Worm (Caenorhabditis elegans) whole organism, mixed stage, embryonic: ENCODE data around the gene Y57G11C.8.
"Not testable (repeated sequence)": the region's sequence is repeated elsewhere in the genome, so short reads cannot be mapped to it uniquely, and the experiment has no call there.

Experiments
- M03D4.4 ChIP-seq: sonication (generic microtip); optimal IDR thresholded peaks from 2 replicates; lab custom pipeline; 2017; ENCODE audit warnings: mild to moderate bottlenecking, missing genetic modification characterization, missing compliant biosample characterization
- bed-3 ChIP-seq: fragments of 200-800 bp; sonication (Bioruptor generic); optimal IDR thresholded peaks from 3 replicates; lab custom pipeline; 2018; ENCODE audit warnings: mild to moderate bottlenecking, missing genetic modification characterization, moderate library complexity, missing compliant biosample characterization
- blmp-1 ChIP-seq: fragments of 150-350 bp; optimal IDR thresholded peaks from 2 replicates; lab custom pipeline; 2014; ENCODE audit warnings: missing biosample characterization, missing genetic modification characterization
- ceh-39 ChIP-seq: fragments of 150-350 bp; optimal IDR thresholded peaks from 2 replicates; lab custom pipeline; 2014; ENCODE audit warnings: missing biosample characterization, missing genetic modification characterization
- ceh-43 ChIP-seq: fragments of 200-800 bp; sonication (Bioruptor generic); optimal IDR thresholded peaks from 2 replicates; lab custom pipeline; 2018; ENCODE audit warnings: mild to moderate bottlenecking, missing genetic modification characterization, moderate library complexity, missing compliant biosample characterization
- ces-1 ChIP-seq: fragments of 150-350 bp; optimal IDR thresholded peaks from 2 replicates; lab custom pipeline; 2014; ENCODE audit warnings: missing biosample characterization, missing genetic modification reagents, missing genetic modification characterization
- cnd-1 ChIP-seq: fragments of 200-800 bp; sonication (Bioruptor generic); optimal IDR thresholded peaks from 2 replicates; lab custom pipeline; 2018; ENCODE audit warnings: mild to moderate bottlenecking, missing genetic modification characterization, missing compliant biosample characterization
- drap-1 ChIP-seq: fragments of 200-800 bp; sonication (Bioruptor generic); optimal IDR thresholded peaks from 3 replicates; lab custom pipeline; 2018; ENCODE audit warnings: mild to moderate bottlenecking, missing genetic modification characterization, missing compliant biosample characterization
- elt-1 ChIP-seq: sonication (generic microtip); optimal IDR thresholded peaks from 2 replicates; lab custom pipeline; 2017; ENCODE audit warnings: missing genetic modification characterization, mild to moderate bottlenecking, missing compliant biosample characterization, antibody characterized with exemption, moderate library complexity, borderline replicate concordance; ENCODE audit not compliant: insufficient read depth
- elt-3 ChIP-seq: fragments of 150-350 bp; optimal IDR thresholded peaks from 2 replicates; lab custom pipeline; 2014; ENCODE audit warnings: missing biosample characterization, missing genetic modification characterization
- flh-1 ChIP-seq: fragments of 200-800 bp; sonication (Bioruptor generic); optimal IDR thresholded peaks from 2 replicates; lab custom pipeline; 2018; ENCODE audit warnings: mild to moderate bottlenecking, missing genetic modification characterization, moderate library complexity, missing compliant biosample characterization
- ham-2 ChIP-seq: fragments of 200-800 bp; sonication (Bioruptor generic); optimal IDR thresholded peaks from 2 replicates; lab custom pipeline; 2018; ENCODE audit warnings: mild to moderate bottlenecking, missing genetic modification characterization, missing compliant biosample characterization
- lin-13 ChIP-seq: fragments of 150-350 bp; optimal IDR thresholded peaks from 2 replicates; lab custom pipeline; 2014; ENCODE audit warnings: missing biosample characterization, missing genetic modification characterization
- lsy-2 ChIP-seq: fragments of 150-350 bp; optimal IDR thresholded peaks from 2 replicates; lab custom pipeline; 2014; ENCODE audit warnings: missing biosample characterization, missing genetic modification characterization
- mab-5 ChIP-seq: fragments of 150-350 bp; optimal IDR thresholded peaks from 2 replicates; lab custom pipeline; 2014; ENCODE audit warnings: missing biosample characterization, missing genetic modification characterization
- mep-1 ChIP-seq: fragments of 150-350 bp; optimal IDR thresholded peaks from 2 replicates; lab custom pipeline; 2017; ENCODE audit warnings: missing biosample characterization, missing genetic modification reagents, missing genetic modification characterization, inconsistent platforms
- mls-2 ChIP-seq: sonication (generic microtip); optimal IDR thresholded peaks from 2 replicates; lab custom pipeline; 2016; ENCODE audit warnings: mild to moderate bottlenecking, missing genetic modification characterization, moderate library complexity, missing compliant biosample characterization
- nhr-12 ChIP-seq: fragments of 150-350 bp; optimal IDR thresholded peaks from 2 replicates; lab custom pipeline; 2014; ENCODE audit warnings: missing biosample characterization, missing genetic modification characterization
- nhr-2 ChIP-seq: fragments of 150-350 bp; optimal IDR thresholded peaks from 2 replicates; lab custom pipeline; 2014; ENCODE audit warnings: missing biosample characterization, missing genetic modification characterization
- nhr-237 ChIP-seq: fragments of 150-350 bp; optimal IDR thresholded peaks from 2 replicates; lab custom pipeline; 2014; ENCODE audit warnings: missing biosample characterization, missing genetic modification characterization
- nhr-28 ChIP-seq: fragments of 150-350 bp; optimal IDR thresholded peaks from 2 replicates; lab custom pipeline; 2014; ENCODE audit warnings: missing biosample characterization, missing genetic modification characterization
- nhr-76 ChIP-seq: sonication (generic microtip); optimal IDR thresholded peaks from 2 replicates; lab custom pipeline; 2017; ENCODE audit warnings: missing biosample characterization, missing genetic modification characterization
- sem-2 ChIP-seq: fragments of 200-800 bp; sonication (Bioruptor generic); optimal IDR thresholded peaks from 2 replicates; lab custom pipeline; 2018; ENCODE audit warnings: mild to moderate bottlenecking, missing genetic modification characterization, missing compliant biosample characterization
- sptf-1 ChIP-seq: sonication (generic microtip); optimal IDR thresholded peaks from 2 replicates; lab custom pipeline; 2017; ENCODE audit warnings: mild to moderate bottlenecking, missing genetic modification characterization, moderate library complexity, missing compliant biosample characterization
- tbx-8 ChIP-seq: fragments of 200-800 bp; sonication (Bioruptor generic); optimal IDR thresholded peaks from 2 replicates; lab custom pipeline; 2018; ENCODE audit warnings: mild to moderate bottlenecking, missing genetic modification characterization, moderate library complexity, missing compliant biosample characterization
- unc-120 ChIP-seq: sonication (generic microtip); optimal IDR thresholded peaks from 2 replicates; lab custom pipeline; 2017; ENCODE audit warnings: missing genetic modification characterization, missing compliant biosample characterization; ENCODE audit not compliant: poor library complexity, severe bottlenecking
- unc-39 ChIP-seq: fragments of 150-350 bp; optimal IDR thresholded peaks from 2 replicates; lab custom pipeline; 2014; ENCODE audit warnings: missing biosample characterization, missing genetic modification characterization
- zip-8 ChIP-seq: fragments of 150-350 bp; optimal IDR thresholded peaks from 2 replicates; lab custom pipeline; 2014; ENCODE audit warnings: missing biosample characterization, missing genetic modification characterization
- ztf-11 ChIP-seq: fragments of 150-350 bp; optimal IDR thresholded peaks from 2 replicates; lab custom pipeline; 2014; ENCODE audit warnings: missing biosample characterization, missing genetic modification characterization

The Y57G11C.8 gene

DNA sequence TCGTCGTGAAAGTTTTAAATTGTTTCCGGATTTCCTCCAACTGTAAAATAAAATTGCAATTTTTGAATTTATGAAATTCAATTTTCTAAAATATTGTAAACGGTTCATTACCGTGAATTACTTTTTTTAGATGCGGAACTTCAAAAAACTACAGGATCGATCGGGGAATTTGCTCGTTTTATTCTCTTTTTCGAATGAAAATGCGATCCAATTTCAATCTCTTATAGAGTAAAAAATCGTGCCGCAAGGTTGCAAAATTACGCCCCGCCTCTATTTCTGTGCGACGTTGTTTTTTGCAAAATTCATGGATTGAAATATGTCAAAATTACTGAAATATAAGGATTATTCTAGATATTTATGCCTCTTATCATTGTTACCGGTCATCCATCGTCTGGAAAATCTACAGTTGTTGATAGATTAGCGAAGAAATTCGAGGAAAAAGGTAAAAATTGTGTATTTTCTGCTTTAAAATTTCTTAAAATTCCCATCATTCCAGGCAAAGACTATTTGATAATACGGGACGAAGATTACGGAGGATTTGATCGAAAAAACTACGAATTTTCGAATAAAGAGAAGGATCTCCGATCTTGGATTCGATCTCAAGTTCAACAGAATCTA is 12.3 kb upstream of the Y57G11C.8 start, which contains the start of gene Y57G11C.43:
Gene Y57G11C.43, plus strand, starts transcription at position 224 of the 618 bp plus-strand sequence.
- TF ChIP-seq drap-1 (GFP tag; lab: Kevin White, UChicago) = no peak
- no peak for TF ChIP-seq cnd-1 (tag; lab: Kevin White, UChicago)
- no peak for TF ChIP-seq mab-5 (tag; lab: Kevin White, UChicago)
- no peak for TF ChIP-seq nhr-2 (tag; lab: Kevin White, UChicago)
- TF ChIP-seq unc-39 = no peak
- no peak for TF ChIP-seq M03D4.4 (tag; lab: Kevin White, UChicago)
- no peak for TF ChIP-seq elt-3
- no peak for TF ChIP-seq lsy-2
- TF ChIP-seq sem-2 = no peak
- TF ChIP-seq flh-1 = no peak
- no peak for TF ChIP-seq tbx-8 (GFP tag; lab: Kevin White, UChicago)
- no peak for TF ChIP-seq elt-1
- TF ChIP-seq nhr-28 = no peak

- no peak for TF ChIP-seq blmp-1 (tag; lab: Kevin White, UChicago)
- TF ChIP-seq ham-2 (GFP tag; lab: Kevin White, UChicago) = no peak
- no peak for TF ChIP-seq nhr-28
- no peak for TF ChIP-seq bed-3 (GFP tag; lab: Kevin White, UChicago)
- no peak for TF ChIP-seq mep-1
- no peak for TF ChIP-seq nhr-76
- no peak for TF ChIP-seq unc-120 (tag; lab: Kevin White, UChicago)
- TF ChIP-seq elt-1 = no peak
- TF ChIP-seq sptf-1 = no peak
- TF ChIP-seq M03D4.4 (tag; lab: Kevin White, UChicago) = no peak
- no peak for TF ChIP-seq nhr-12 (tag; lab: Kevin White, UChicago)
These were observed 11.0 kb upstream of the Y57G11C.8 start for ce11 chrIV:14770663-14771062.

DNA sequence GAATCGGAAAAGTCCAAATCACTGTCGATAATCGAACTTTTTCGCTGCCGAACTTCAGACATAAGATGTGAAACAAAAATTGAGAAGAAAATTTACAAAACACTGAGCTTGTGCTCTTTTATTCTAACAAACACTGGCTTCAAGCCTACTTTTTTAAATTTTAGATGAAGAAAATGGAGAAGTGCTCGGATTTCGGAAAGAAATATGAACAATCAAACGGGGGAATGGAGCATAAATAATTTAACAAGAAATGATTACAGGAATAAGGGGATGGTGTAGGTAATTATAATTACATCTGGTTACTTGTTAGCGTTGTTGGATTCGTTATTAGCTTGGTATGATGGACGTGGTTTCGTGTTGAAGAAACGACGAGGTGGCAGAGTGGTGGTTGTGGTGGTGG is 10.3 kb upstream of the Y57G11C.8 start, which contains the start of gene degl-1:
Gene degl-1, minus strand, starts transcription at position 101 of the 400 bp plus-strand sequence.
- TF ChIP-seq ceh-39 (no peak), unc-120 (tag; lab: Kevin White, UChicago) (no peak), ceh-43 (no peak), nhr-237 (tag; lab: Kevin White, UChicago) (no peak), mab-5 (tag; lab: Kevin White, UChicago) (no peak), unc-39 (no peak), nhr-28 (no peak), lin-13 (tag; lab: Kevin White, UChicago) (no peak), ham-2 (GFP tag; lab: Kevin White, UChicago) (no peak), blmp-1 (tag; lab: Kevin White, UChicago) (no peak), mep-1 (no peak), cnd-1 (tag; lab: Kevin White, UChicago) (no peak), bed-3 (GFP tag; lab: Kevin White, UChicago) (no peak), mls-2 (tag; lab: Kevin White, UChicago) (no peak)

DNA sequence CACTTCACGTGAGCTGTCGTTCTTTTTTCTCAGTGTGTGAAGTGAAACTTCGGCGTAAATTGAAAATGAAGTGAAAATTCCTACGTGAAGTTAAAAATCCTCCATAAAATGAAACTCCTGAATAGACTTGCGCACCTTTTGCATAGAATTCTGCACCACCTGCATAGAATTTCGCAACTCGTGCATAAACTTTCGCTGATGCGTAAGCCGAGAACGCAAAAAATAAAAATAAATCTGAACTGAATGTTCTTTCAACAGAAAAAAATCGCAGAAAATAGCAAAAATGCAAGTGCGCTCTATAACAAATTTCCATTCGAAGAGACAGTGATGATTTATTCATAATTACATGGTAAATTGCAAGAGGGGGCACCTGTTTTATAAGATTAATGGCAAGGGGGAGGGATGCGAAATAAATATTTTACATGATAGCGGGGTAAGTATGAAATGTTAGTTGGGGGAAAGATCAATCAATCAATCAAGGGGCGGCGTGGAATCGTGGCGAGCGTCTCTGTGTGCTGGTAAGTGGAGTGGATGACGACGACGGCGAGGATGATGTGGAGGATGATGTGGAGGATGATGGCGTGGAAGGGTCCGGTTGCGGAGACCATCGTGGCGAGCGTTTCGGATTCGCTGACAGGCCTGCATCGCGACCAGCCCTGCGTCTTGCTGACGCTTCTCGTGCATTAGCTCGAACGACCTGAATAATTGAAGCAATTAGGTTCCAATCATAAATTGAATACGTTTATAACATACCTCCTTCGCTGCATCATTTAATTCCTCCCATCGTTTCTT is 8.2 kb upstream of the Y57G11C.8 start, which contains the start of gene Y57G11C.36:
Gene Y57G11C.36, minus strand, starts transcription at position 502 of the 792 bp plus-strand sequence.
- TF ChIP-seq zip-8 (tag; lab: Kevin White, UChicago) (no peak), drap-1 (GFP tag; lab: Kevin White, UChicago) (no peak), sptf-1 (no peak), lin-13 (tag; lab: Kevin White, UChicago) (no peak), ztf-11 (no peak), ham-2 (GFP tag; lab: Kevin White, UChicago) (no peak), sem-2 (no peak), elt-1 (no peak), ces-1 (GFP tag; lab: Kevin White, UChicago) (no peak), mls-2 (tag; lab: Kevin White, UChicago) (no peak), nhr-12 (tag; lab: Kevin White, UChicago) (no peak), blmp-1 (tag; lab: Kevin White, UChicago) (no peak), ceh-39 (no peak), tbx-8 (GFP tag; lab: Kevin White, UChicago) (no peak)

DNA sequence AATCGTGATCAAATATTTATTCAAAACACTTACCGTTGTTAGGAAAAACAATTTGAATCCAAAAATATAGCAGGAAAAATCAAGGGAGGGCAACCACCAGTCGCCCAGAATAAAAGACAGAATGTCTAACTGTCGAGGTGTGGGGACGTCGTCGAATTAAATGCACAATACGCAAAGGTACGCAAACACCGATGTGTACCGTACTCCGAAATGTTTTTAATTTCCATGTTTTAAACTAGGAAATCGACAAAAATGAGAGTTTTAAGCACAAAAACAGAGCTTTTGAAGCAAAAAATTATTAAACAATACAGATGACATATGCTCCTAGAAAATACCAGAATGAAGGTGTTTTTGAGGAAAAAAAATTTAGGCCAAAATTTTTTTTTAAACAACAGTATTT is 7.2 kb upstream of the Y57G11C.8 start, which contains the start of gene Y57G11C.51:
Gene Y57G11C.51, minus strand, starts transcription at position 101 of the 400 bp plus-strand sequence.
- not testable (repeated sequence) for TF ChIP-seq bed-3 (GFP tag; lab: Kevin White, UChicago); unc-120 (tag; lab: Kevin White, UChicago); unc-39
